Fruit fly (Drosophila melanogaster) whole organism, prepupa: ENCODE data around the gene Ir68a.
A peak's percentile ranks its signal among the peaks of the same experiment; 100 is the strongest.

ENCODE experiments used
- Blimp-1 ChIP-seq: fragments of 200-800 bp; sonication (Bioruptor generic); optimal IDR thresholded peaks from 3 replicates; lab custom pipeline; 2017; ENCODE audit warnings: missing biosample characterization, missing genetic modification characterization, mild to moderate bottlenecking, moderate library complexity, missing genetic modification reagents
- CG10631 ChIP-seq: fragments of 200-800 bp; sonication (Bioruptor generic); optimal IDR thresholded peaks from 2 replicates; lab custom pipeline; 2016; ENCODE audit warnings: missing biosample characterization, missing genetic modification characterization
- CG11294 ChIP-seq: fragments of 200-800 bp; sonication (Bioruptor generic); IDR thresholded peaks from 2 replicates; pipeline ENCODE4 v1.3.6; 2022; ENCODE audit warnings: missing biosample characterization, missing genetic modification characterization
- CG11762 ChIP-seq: fragments of 200-800 bp; sonication (Bioruptor generic); optimal IDR thresholded peaks from 3 replicates; lab custom pipeline; 2016; ENCODE audit warnings: missing biosample characterization, missing genetic modification characterization; ENCODE audit not compliant: insufficient read depth
- CG11902 ChIP-seq: fragments of 200-800 bp; sonication (Bioruptor generic); optimal IDR thresholded peaks from 3 replicates; lab custom pipeline; 2016; ENCODE audit warnings: missing biosample characterization, missing genetic modification characterization
- CG15336 ChIP-seq: fragments of 200-800 bp; sonication (Bioruptor generic); IDR thresholded peaks from 2 replicates; pipeline ENCODE4 v1.3.6; 2022; ENCODE audit warnings: missing biosample characterization, missing genetic modification characterization
- CG1621 ChIP-seq: fragments of 200-800 bp; sonication (Bioruptor generic); optimal IDR thresholded peaks from 3 replicates; lab custom pipeline; 2018; ENCODE audit warnings: missing biosample characterization, mild to moderate bottlenecking, missing genetic modification characterization
- CG32006 ChIP-seq: fragments of 200-800 bp; sonication (Bioruptor generic); optimal IDR thresholded peaks from 3 replicates; lab custom pipeline; 2017; ENCODE audit warnings: missing biosample characterization, mild to moderate bottlenecking, missing genetic modification characterization
- CG34406 ChIP-seq: fragments of 200-800 bp; sonication (Bioruptor generic); optimal IDR thresholded peaks from 3 replicates; lab custom pipeline; 2016; ENCODE audit warnings: missing biosample characterization, missing genetic modification characterization
- CG4318 ChIP-seq: fragments of 200-800 bp; sonication (Bioruptor generic); optimal IDR thresholded peaks from 3 replicates; lab custom pipeline; 2017; ENCODE audit warnings: missing biosample characterization, mild to moderate bottlenecking, missing genetic modification characterization
- CG6163 ChIP-seq: fragments of 200-800 bp; sonication (Bioruptor generic); IDR thresholded peaks from 3 replicates; pipeline ENCODE4 v1.3.6; 2022; ENCODE audit warnings: missing biosample characterization, missing genetic modification characterization
- CG6276 ChIP-seq: fragments of 200-800 bp; sonication (Bioruptor generic); optimal IDR thresholded peaks from 2 replicates; lab custom pipeline; 2017; ENCODE audit warnings: missing biosample characterization, mild to moderate bottlenecking, missing genetic modification characterization
- CG6792 ChIP-seq: fragments of 200-800 bp; sonication (Bioruptor generic); optimal IDR thresholded peaks from 3 replicates; lab custom pipeline; 2016; ENCODE audit warnings: missing biosample characterization, missing genetic modification characterization
- CG6808 ChIP-seq: fragments of 200-800 bp; sonication (Bioruptor generic); optimal IDR thresholded peaks from 3 replicates; lab custom pipeline; 2017; ENCODE audit warnings: missing biosample characterization, missing genetic modification characterization, mild to moderate bottlenecking, moderate library complexity, missing genetic modification reagents
- CG7368 ChIP-seq: fragments of 200-800 bp; sonication (Bioruptor generic); optimal IDR thresholded peaks from 3 replicates; lab custom pipeline; 2016; ENCODE audit warnings: missing biosample characterization, missing genetic modification characterization
- CG8119 ChIP-seq: fragments of 200-800 bp; sonication (Bioruptor generic); IDR thresholded peaks from 3 replicates; pipeline ENCODE4 v1.3.6; 2022; ENCODE audit warnings: missing biosample characterization, missing genetic modification characterization
- CG9139 ChIP-seq: fragments of 200-800 bp; sonication (Bioruptor generic); optimal IDR thresholded peaks from 3 replicates; lab custom pipeline; 2017; ENCODE audit warnings: missing biosample characterization, mild to moderate bottlenecking, missing genetic modification characterization
- Eip93F ChIP-seq: fragments of 200-800 bp; sonication (Bioruptor generic); optimal IDR thresholded peaks from 2 replicates; lab custom pipeline; 2016; ENCODE audit warnings: missing biosample characterization, mild to moderate bottlenecking, missing genetic modification characterization
- Hr38 ChIP-seq: sonication (Bioruptor generic); optimal IDR thresholded peaks from 2 replicates; lab custom pipeline; 2016; ENCODE audit warnings: missing biosample characterization, missing genetic modification characterization
- Hr39 ChIP-seq: fragments of 200-800 bp; sonication (Bioruptor generic); optimal IDR thresholded peaks from 2 replicates; lab custom pipeline; 2016; ENCODE audit warnings: missing biosample characterization, missing genetic modification characterization
- Hr4 ChIP-seq: fragments of 200-800 bp; sonication (Bioruptor generic); optimal IDR thresholded peaks from 3 replicates; lab custom pipeline; 2016; ENCODE audit warnings: missing biosample characterization, missing genetic modification characterization
- Lpt ChIP-seq: fragments of 200-800 bp; sonication (Bioruptor generic); optimal IDR thresholded peaks from 3 replicates; lab custom pipeline; 2016; ENCODE audit warnings: missing biosample characterization, missing genetic modification characterization
- Met ChIP-seq: fragments of 200-800 bp; sonication (Bioruptor generic); optimal IDR thresholded peaks from 3 replicates; lab custom pipeline; 2016; ENCODE audit warnings: missing biosample characterization, missing genetic modification characterization
- OdsH ChIP-seq: fragments of 200-800 bp; sonication (Bioruptor generic); optimal IDR thresholded peaks from 3 replicates; lab custom pipeline; 2016; ENCODE audit warnings: missing biosample characterization, missing genetic modification characterization
- Smox ChIP-seq: fragments of 200-800 bp; sonication (Bioruptor generic); optimal IDR thresholded peaks from 3 replicates; lab custom pipeline; 2016; ENCODE audit warnings: missing biosample characterization, missing genetic modification characterization
- Sox102F ChIP-seq: fragments of 200-800 bp; sonication (Bioruptor generic); optimal IDR thresholded peaks from 2 replicates; lab custom pipeline; 2016; ENCODE audit warnings: missing biosample characterization, mild to moderate bottlenecking, missing genetic modification characterization
- Sox14 ChIP-seq: fragments of 200-800 bp; sonication (Bioruptor generic); optimal IDR thresholded peaks from 3 replicates; lab custom pipeline; 2016; ENCODE audit warnings: missing biosample characterization, missing genetic modification characterization
- Sox15 ChIP-seq: fragments of 200-800 bp; sonication (Bioruptor generic); optimal IDR thresholded peaks from 3 replicates; lab custom pipeline; 2016; ENCODE audit warnings: missing biosample characterization, missing genetic modification characterization
- achi ChIP-seq: fragments of 200-800 bp; sonication (Bioruptor generic); optimal IDR thresholded peaks from 3 replicates; lab custom pipeline; 2016; ENCODE audit warnings: missing biosample characterization, missing genetic modification characterization
- acj6 ChIP-seq: fragments of 200-800 bp; sonication (Bioruptor generic); optimal IDR thresholded peaks from 3 replicates; lab custom pipeline; 2016; ENCODE audit warnings: missing biosample characterization, missing genetic modification characterization
- cyc ChIP-seq: fragments of 200-800 bp; sonication (Bioruptor generic); optimal IDR thresholded peaks from 3 replicates; lab custom pipeline; 2016; ENCODE audit warnings: missing biosample characterization, missing genetic modification characterization
- dsx ChIP-seq: fragments of 200-800 bp; optimal IDR thresholded peaks from 3 replicates; lab custom pipeline; 2019; ENCODE audit warnings: missing biosample characterization, mild to moderate bottlenecking, missing genetic modification characterization, moderate library complexity; ENCODE audit not compliant: poor library complexity, severe bottlenecking
- eg ChIP-seq: fragments of 200-800 bp; sonication (Bioruptor generic); IDR thresholded peaks from 3 replicates; pipeline ENCODE4 v1.3.6; 2022; ENCODE audit warnings: missing biosample characterization, missing genetic modification characterization
- esn ChIP-seq: fragments of 200-800 bp; sonication (Bioruptor generic); optimal IDR thresholded peaks from 2 replicates; lab custom pipeline; 2016; ENCODE audit warnings: missing biosample characterization, mild to moderate bottlenecking, missing genetic modification characterization, moderate library complexity
- fd59A ChIP-seq: fragments of 200-800 bp; sonication (Bioruptor generic); optimal IDR thresholded peaks from 2 replicates; lab custom pipeline; 2017; ENCODE audit warnings: missing biosample characterization, mild to moderate bottlenecking, missing genetic modification characterization, missing genetic modification reagents
- fkh ChIP-seq: fragments of 200-800 bp; sonication (Bioruptor generic); optimal IDR thresholded peaks from 3 replicates; lab custom pipeline; 2017; ENCODE audit warnings: missing biosample characterization, mild to moderate bottlenecking, missing genetic modification characterization, moderate library complexity
- net ChIP-seq: fragments of 200-800 bp; sonication (Bioruptor generic); optimal IDR thresholded peaks from 3 replicates; lab custom pipeline; 2016; ENCODE audit warnings: missing biosample characterization, missing genetic modification characterization
- pdm3 ChIP-seq: fragments of 200-800 bp; sonication (Bioruptor generic); optimal IDR thresholded peaks from 3 replicates; lab custom pipeline; 2016; ENCODE audit warnings: missing biosample characterization, missing genetic modification characterization
- spab ChIP-seq: fragments of 200-800 bp; sonication (Bioruptor generic); optimal IDR thresholded peaks from 2 replicates; lab custom pipeline; 2017; ENCODE audit warnings: missing biosample characterization, mild to moderate bottlenecking, missing genetic modification characterization, missing genetic modification reagents
- svp ChIP-seq: fragments of 200-800 bp; sonication (Bioruptor generic); peaks from one replicate; lab custom pipeline; 2016; ENCODE audit warnings: missing biosample characterization, missing genetic modification characterization
- topi ChIP-seq: fragments of 200-800 bp; sonication (Bioruptor generic); optimal IDR thresholded peaks from 3 replicates; lab custom pipeline; 2016; ENCODE audit warnings: missing biosample characterization, missing genetic modification characterization
- vri ChIP-seq: fragments of 200-800 bp; sonication (Bioruptor generic); optimal IDR thresholded peaks from 3 replicates; lab custom pipeline; 2016; ENCODE audit warnings: missing biosample characterization, mild to moderate bottlenecking, missing genetic modification characterization

Gene Ir68a

DNA sequence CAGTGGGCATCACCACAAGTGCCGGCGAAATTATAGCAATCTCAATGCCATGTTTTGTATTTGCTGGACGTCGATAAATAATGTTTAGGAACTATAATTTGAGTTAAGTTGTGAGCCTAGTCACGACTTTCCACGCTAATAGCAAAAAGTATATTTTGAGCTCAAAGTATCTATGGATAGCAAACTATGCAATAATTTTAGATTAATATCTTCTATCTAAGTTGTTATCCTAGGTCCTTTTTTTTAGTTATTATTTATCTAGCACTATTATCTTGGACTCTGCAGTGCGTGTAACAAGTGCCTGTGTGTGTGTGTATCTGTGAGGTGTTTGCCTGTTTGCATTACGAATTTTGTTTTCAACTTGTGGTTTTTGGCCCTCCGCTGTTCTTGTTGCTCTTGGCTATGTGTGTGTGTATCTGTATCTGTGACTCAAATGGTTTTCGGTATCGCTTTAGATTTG, 24.3 kb upstream of the Ir68a start (continued):
- TF ChIP-seq esn, result no peak
- no peak for TF ChIP-seq net (GFP tag; lab: Kevin White, UChicago)
- TF ChIP-seq spab, result peak; percentile 7

DNA sequence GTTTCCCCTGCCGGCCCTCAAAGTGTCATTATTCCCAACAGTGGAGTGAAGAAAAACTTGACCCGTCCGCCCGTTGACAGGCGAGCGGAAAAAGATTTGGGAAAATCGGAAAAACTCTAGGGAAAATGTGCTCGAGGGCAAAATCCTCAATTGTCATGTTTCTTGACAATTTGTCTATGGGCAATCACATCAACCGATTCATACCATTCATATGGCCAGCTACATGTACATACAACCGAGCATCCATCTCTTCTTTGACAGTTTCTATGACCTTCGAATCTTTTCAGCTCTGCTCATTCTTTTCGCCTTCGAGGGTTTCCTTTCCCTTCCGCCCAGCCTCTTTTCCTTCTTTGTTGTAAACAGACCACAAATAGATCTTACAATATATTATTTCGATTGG, 23.7 kb upstream of the Ir68a start:
- no peak for TF ChIP-seq Hr4
- TF ChIP-seq Eip93F (GFP tag; lab: Kevin White, UChicago), result no peak
- no peak for TF ChIP-seq achi (GFP tag; lab: Kevin White, UChicago)
- no peak for TF ChIP-seq CG10631 (GFP tag; lab: Kevin White, UChicago)
- TF ChIP-seq acj6 (GFP tag; lab: Kevin White, UChicago), result no peak
- no peak for TF ChIP-seq OdsH
- TF ChIP-seq Hr38 (GFP tag; lab: Kevin White, UChicago), result no peak
- TF ChIP-seq Blimp-1, result no peak
- TF ChIP-seq topi, result no peak
- no peak for TF ChIP-seq CG8119 (GFP tag; lab: Robert Waterston, UW)
- no peak for TF ChIP-seq CG11902 (GFP tag; lab: Kevin White, UChicago)
- TF ChIP-seq CG32006 (GFP tag; lab: Kevin White, UChicago), result no peak
- TF ChIP-seq CG6163 (GFP tag; lab: Robert Waterston, UW), result no peak
- no peak for TF ChIP-seq net (GFP tag; lab: Kevin White, UChicago)
- no peak for TF ChIP-seq CG9139 (GFP tag; lab: Kevin White, UChicago)

DNA sequence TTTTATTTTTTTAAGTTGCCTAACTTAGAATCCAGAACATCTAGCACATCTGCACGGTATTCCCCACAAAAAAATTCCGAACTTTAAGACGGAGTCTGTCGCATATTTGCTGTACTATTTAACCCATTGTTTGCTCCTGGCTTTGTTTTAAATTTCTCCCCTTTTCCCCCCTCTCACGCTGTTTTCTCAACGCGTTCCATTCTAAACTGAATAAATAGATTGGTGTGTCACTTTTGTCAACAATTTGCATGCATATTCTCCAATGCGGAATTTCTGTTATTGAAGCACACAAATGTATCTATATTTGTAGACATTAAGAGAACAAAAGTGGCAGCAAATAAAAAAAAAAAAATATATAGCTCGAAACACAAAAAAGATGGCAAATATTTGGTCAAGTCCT, 22.4 kb upstream of the Ir68a start:
- TF ChIP-seq Smox (GFP tag; lab: Kevin White, UChicago) (no peak), CG34406 (GFP tag; lab: Kevin White, UChicago) (no peak), Sox14 (GFP tag; lab: Kevin White, UChicago) (no peak), CG15336 (GFP tag; lab: Robert Waterston, UW) (no peak), CG1621 (tag; lab: Kevin White, UChicago) (no peak), svp (GFP tag; lab: Kevin White, UChicago) (peak; percentile 61), CG4318 (no peak), fkh (peak; percentile 96), spab (no peak)
- TF ChIP-seq, all 60 proteins: peak for 2

DNA sequence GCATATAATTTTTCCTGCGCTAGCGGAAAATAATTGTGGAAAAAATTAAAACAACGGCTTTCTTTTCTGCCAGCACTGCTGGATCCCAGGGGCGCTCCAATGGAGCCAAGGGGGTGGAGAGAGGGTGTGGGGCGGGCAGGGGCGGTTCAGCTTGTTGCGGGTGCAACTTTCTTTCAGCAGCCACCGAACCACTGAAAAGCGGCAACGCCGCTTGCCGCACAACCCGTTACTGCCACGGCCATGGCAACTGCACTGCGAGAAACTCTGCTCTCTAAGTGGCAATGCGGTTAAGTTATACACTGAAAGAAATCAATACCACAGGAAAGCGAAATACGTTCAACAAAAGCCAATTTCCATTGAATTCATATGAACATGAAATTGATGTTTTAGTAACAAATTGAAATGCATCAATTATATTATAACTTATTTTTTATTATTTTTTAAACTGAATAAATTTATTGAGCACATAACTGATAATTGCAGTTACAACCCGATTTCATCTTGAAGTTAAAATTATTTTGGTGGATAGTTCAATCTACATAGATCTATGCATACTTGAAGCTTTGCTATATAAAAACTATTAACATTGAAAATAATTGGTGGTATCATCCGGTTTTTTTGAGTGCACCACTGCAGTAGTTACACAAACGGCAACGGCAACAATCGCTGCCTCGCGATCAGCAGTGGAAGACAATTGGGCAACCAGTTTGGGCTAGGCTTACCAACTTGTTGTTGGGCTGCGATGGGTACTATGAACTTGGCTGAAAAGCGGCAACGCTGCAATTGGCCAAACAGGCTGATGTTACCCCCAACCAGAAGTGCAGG, 20.3 kb upstream of the Ir68a start:
- TF ChIP-seq Eip93F (GFP tag; lab: Kevin White, UChicago) (no peak), Sox102F (GFP tag; lab: Kevin White, UChicago) (peak; percentile 67), CG6808 (GFP tag; lab: Kevin White, UChicago) (peak; percentile 93), esn (peak; percentile 79), dsx (peak; percentile 81), CG4318 (peak; percentile 88), CG34406 (GFP tag; lab: Kevin White, UChicago) (peak; percentile 86), cyc (GFP tag; lab: Kevin White, UChicago) (peak; percentile 67), Hr39 (GFP tag; lab: Kevin White, UChicago) (peak; percentile 70), CG7368 (GFP tag; lab: Kevin White, UChicago) (peak; percentile 83), CG10631 (GFP tag; lab: Kevin White, UChicago) (peak; percentile 88), fd59A (peak; percentile 76), CG6163 (GFP tag; lab: Robert Waterston, UW) (peak; percentile 85), Sox14 (GFP tag; lab: Kevin White, UChicago) (peak; percentile 69), CG1621 (tag; lab: Kevin White, UChicago) (peak; percentile 66), OdsH (peak; percentile 88), CG15336 (GFP tag; lab: Robert Waterston, UW) (peak; percentile 58; the same call in 1 of the 2 replicates), pdm3 (peak; percentile 76), acj6 (GFP tag; lab: Kevin White, UChicago) (peak; percentile 78), Smox (GFP tag; lab: Kevin White, UChicago) (peak; percentile 61), CG11762 (peak; percentile 80), Lpt (GFP tag; lab: Kevin White, UChicago) (peak; percentile 75), CG6276 (GFP tag; lab: Kevin White, UChicago) (peak; percentile 86), vri (GFP tag; lab: Kevin White, UChicago) (peak; percentile 19), Sox15 (GFP tag; lab: Kevin White, UChicago) (peak; percentile 71), achi (GFP tag; lab: Kevin White, UChicago) (peak; percentile 85), Hr38 (GFP tag; lab: Kevin White, UChicago) (no peak), CG6792 (peak; percentile 74), Met (GFP tag; lab: Kevin White, UChicago) (peak; percentile 61), eg (peak; percentile 79), topi (peak; percentile 75), CG11294 (GFP tag; lab: Robert Waterston, UW) (peak; percentile 49)
